Fruit fly (Drosophila melanogaster): ENCODE results near the gene yata.

dm6 chr3R:29716043-29716781 lies 32.8 kb upstream of the yata start:
- no peak for TF ChIP-seq CG8478 (optimal IDR thresholded peaks at IDR 0.05)
- TF ChIP-seq CTCF (optimal IDR thresholded peaks at IDR 0.05) = peak; percentile 84 to 88

Measured in S2 (cell line).